Fruit fly (Drosophila melanogaster) Kc167 (cell line): ENCODE data around the gene Cul6.

ENCODE experiments used
- Myc ChIP-seq: fragments of >200 bp; optimal IDR thresholded peaks from 2 replicates; lab custom pipeline; 2017; ENCODE audit warnings: missing external identifiers
- Sin3A ChIP-seq: fragments of >200 bp; optimal IDR thresholded peaks from 2 replicates; lab custom pipeline; 2018; ENCODE audit warnings: missing external identifiers
- h ChIP-seq: fragments of >200 bp; optimal IDR thresholded peaks from 3 replicates; lab custom pipeline; 2018; ENCODE audit warnings: missing external identifiers
- insv ChIP-seq: fragments of >200 bp; optimal IDR thresholded peaks from 3 replicates; lab custom pipeline; 2018; ENCODE audit warnings: missing external identifiers
- psq ChIP-seq: fragments of >200 bp; optimal IDR thresholded peaks from 2 replicates; lab custom pipeline; 2017; ENCODE audit warnings: missing external identifiers
- ttk ChIP-seq: sonication (Bioruptor generic); optimal IDR thresholded peaks from 2 replicates; lab custom pipeline; 2017; ENCODE audit warnings: missing external identifiers

dm6 chr3L:13021727-13022126, 10.2 kb upstream of the Cul6 start:
- TF ChIP-seq Sin3A (no peak), ttk (lab: Kevin White, UChicago) (no peak), psq (lab: Kevin White, UChicago) (no peak), Myc (lab: Kevin White, UChicago) (no peak), h (no peak), insv (lab: Kevin White, UChicago) (no peak)
